Worm (Caenorhabditis elegans): Measurements from ENCODE around the gene ppm-1.D.
A peak's percentile ranks its signal among the peaks of the same experiment; 100 is the strongest.

Gene ppm-1.D

DNA sequence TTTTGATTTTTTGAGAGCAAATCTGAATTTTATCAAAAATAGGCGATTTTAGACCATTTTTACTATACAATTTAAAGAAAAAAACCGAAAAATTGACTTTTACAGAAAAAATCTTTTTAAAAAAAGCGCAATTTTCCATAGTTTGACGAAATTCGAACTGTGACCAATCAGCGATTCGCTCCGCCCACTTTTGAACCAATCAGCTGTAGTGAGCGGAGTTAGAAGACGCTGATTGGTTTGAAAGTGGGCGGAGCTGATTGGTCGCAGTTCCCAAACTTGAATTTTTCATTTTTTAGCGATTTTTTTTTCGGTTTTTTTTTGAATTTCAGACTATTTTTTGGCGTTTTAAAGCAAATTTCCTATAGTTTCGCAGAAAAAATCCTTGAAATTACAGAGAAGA, 6.7 kb upstream of the ppm-1.D start:
- TF ChIP-seq ama-1 (optimal IDR thresholded peaks at IDR 0.05): no peak
- TF ChIP-seq mxl-2 (GFP tag; conservative IDR thresholded peaks at IDR 0.05): no peak
- no peak for TF ChIP-seq fos-1 (tag; optimal IDR thresholded peaks at IDR 0.05)
- no peak for TF ChIP-seq ceh-62 (tag; optimal IDR thresholded peaks at IDR 0.05)
- no peak for TF ChIP-seq hlh-11 (tag; optimal IDR thresholded peaks at IDR 0.05)
- TF ChIP-seq lin-29 (GFP tag; IDR thresholded peaks at IDR 0.05): no peak

DNA sequence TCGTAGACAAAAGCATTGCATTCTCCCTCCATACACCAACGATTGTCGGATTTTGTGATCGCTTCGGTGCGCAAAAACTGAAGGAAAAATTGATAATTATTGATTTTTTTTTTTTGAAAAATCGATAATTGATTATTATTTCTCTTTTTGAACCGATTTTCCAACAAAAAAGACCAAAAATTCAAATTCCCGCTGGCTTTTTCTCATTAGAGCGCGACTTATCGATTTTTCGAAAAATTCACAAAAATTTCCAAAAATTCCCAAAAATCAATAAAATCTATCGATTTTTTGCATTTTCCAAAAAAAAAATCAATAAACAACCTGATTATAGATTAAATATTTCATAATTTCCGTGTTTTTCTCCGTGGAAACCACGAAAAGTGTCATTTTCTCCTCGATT, 2.8 kb upstream of the ppm-1.D start:
- TF ChIP-seq ces-1 (GFP tag; optimal IDR thresholded peaks at IDR 0.05): no peak
- no peak for TF ChIP-seq dmd-6 (GFP tag; IDR thresholded peaks at IDR 0.05)
- TF ChIP-seq ceh-28 (tag; optimal IDR thresholded peaks at IDR 0.05): peak; percentile 85
- TF ChIP-seq unc-62 (GFP tag; optimal IDR thresholded peaks at IDR 0.05 in 1 of 2): peak in 1 of 2 experiments; percentile 61
- no peak for TF ChIP-seq unc-62 (tag; optimal IDR thresholded peaks at IDR 0.05)
- no peak for TF ChIP-seq nhr-76 (tag; optimal IDR thresholded peaks at IDR 0.05)
- no peak for TF ChIP-seq snpc-4 (tag; optimal IDR thresholded peaks at IDR 0.05)
- TF ChIP-seq fkh-10 (GFP tag; optimal IDR thresholded peaks at IDR 0.05): no peak

DNA sequence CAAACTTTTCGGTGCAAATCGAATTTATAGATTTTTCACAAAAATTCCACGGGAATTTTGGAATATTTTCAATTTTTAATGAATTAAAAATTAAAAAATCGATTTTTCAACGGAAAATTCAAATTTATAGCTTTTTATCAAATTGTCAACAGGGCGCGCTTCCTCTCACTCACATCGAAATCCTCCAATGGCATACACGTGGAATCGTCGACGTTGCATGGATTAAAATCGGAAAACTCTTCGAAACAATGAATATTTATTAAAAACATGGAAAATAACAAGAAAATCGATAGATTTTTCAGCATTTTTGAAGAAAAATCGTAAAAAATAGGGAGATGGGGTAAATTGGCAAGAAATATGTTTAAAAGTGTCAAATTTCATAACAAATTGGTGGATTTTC, 2.0 kb upstream of the ppm-1.D start, which contains the start of gene Y54F10BM.12:
Gene Y54F10BM.12 (minus strand): TSS at position 344 of the 400 bp plus-strand sequence.
- TF ChIP-seq nhr-111 (GFP tag; optimal IDR thresholded peaks at IDR 0.05): no peak
- TF ChIP-seq zfp-2 (tag; optimal IDR thresholded peaks at IDR 0.05): no peak
- TF ChIP-seq pha-4 (GFP tag; IDR thresholded peaks at IDR 0.05): no peak
- TF ChIP-seq pha-4 (tag; optimal IDR thresholded peaks at IDR 0.05): no peak
- TF ChIP-seq unc-62 (GFP tag; optimal IDR thresholded peaks at IDR 0.05 in 1 of 2): peak in 1 of 2 experiments; percentile 94
- TF ChIP-seq unc-62 (tag; optimal IDR thresholded peaks at IDR 0.05): no peak
- no peak for TF ChIP-seq ztf-11 (tag; optimal IDR thresholded peaks at IDR 0.05)

DNA sequence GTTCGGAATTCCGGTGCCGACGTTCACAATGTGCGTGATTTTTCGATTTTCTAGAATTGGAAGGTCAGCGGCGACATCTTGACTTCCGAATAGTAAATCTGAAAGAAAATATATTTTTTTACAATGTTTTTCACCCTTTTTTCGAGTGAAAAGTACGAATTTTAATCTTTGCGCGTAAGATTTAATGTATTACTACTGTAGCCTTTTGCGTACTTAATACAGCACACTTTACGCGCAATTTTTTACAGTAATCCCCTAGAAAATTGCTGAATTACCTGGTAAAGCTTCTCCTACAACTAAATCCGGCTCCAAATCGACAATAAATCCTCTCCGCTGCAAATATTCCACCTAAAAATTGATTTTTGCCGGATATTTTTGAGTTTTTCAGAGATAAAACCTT, 983 bp upstream of the ppm-1.D start:
- TF ChIP-seq madf-9 (GFP tag; conservative IDR thresholded peaks at IDR 0.05) (no peak), egl-43 (GFP tag; IDR thresholded peaks at IDR 0.05) (no peak), nhr-48 (tag; optimal IDR thresholded peaks at IDR 0.05) (no peak), D1046.2 (GFP tag; IDR thresholded peaks at IDR 0.05) (no peak), cey-2 (tag; optimal IDR thresholded peaks at IDR 0.05; ENCODE audit: borderline replicate concordance, insufficient read depth) (no peak), T20F7.1 (GFP tag; optimal IDR thresholded peaks at IDR 0.05) (no peak), madf-5 (GFP tag; IDR thresholded peaks at IDR 0.05) (no peak), daf-16 (GFP tag; optimal IDR thresholded peaks at IDR 0.05) (no peak), daf-16 (tag; optimal IDR thresholded peaks at IDR 0.05) (no peak), nhr-42 (GFP tag; IDR thresholded peaks at IDR 0.05) (no peak), nhr-25 (tag; optimal IDR thresholded peaks at IDR 0.05; ENCODE audit: borderline replicate concordance, insufficient read depth) (no peak), Y48G9A.11 (GFP tag; IDR thresholded peaks at IDR 0.05) (no peak), ceh-44 (GFP tag; IDR thresholded peaks at IDR 0.05) (no peak), Y5F2A.4 (GFP tag; optimal IDR thresholded peaks at IDR 0.05) (no peak)

DNA sequence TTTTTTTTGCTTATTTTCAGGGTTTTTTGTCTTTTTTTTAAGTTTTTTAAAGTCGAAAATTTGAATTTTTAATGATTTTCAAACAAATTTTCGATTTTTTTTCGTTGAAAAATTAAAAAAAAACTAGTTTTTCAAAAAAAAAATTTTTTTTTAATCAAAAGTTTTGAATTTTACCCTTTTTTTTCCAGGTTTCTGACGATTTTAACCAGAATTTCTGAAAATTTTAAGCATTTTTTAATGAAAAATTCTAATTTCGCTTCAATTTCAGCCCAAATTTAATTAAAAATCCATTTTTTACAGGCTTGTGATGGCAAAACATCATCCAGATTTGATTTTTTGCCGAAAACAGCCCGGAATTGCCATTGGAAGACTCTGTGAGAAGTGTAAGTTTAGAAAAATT, 11.9 kb downstream of the ppm-1.D start, which contains the start of gene phf-5:
Gene phf-5 (plus strand): TSS at position 301 of the 400 bp plus-strand sequence.
- TF ChIP-seq nhr-48 (tag; optimal IDR thresholded peaks at IDR 0.05): no peak
- no peak for TF ChIP-seq daf-16 (GFP tag; optimal IDR thresholded peaks at IDR 0.05)
- no peak for TF ChIP-seq daf-16 (tag; optimal IDR thresholded peaks at IDR 0.05)
- TF ChIP-seq F49E8.2 (tag; optimal IDR thresholded peaks at IDR 0.05; ENCODE audit: borderline replicate concordance): no peak
- TF ChIP-seq dpl-1 (GFP tag; optimal IDR thresholded peaks at IDR 0.05): no peak
- no peak for TF ChIP-seq madf-9 (GFP tag; conservative IDR thresholded peaks at IDR 0.05)
- no peak for TF ChIP-seq ceh-44 (GFP tag; IDR thresholded peaks at IDR 0.05)
- TF ChIP-seq nhr-10 (tag; optimal IDR thresholded peaks at IDR 0.05): no peak
- TF ChIP-seq dmd-9 (GFP tag; IDR thresholded peaks at IDR 0.05): no peak
- no peak for TF ChIP-seq lin-13 (GFP tag; optimal IDR thresholded peaks at IDR 0.05)
